Worm (Caenorhabditis elegans) whole organism, L2 larva: ENCODE results near the gene K08B12.1.

Experiments used
- aly-2 ChIP-seq: fragments of 150-350 bp; optimal IDR thresholded peaks from 2 replicates; lab custom pipeline; 2014; ENCODE audit warnings: missing biosample characterization, missing genetic modification characterization
- lin-13 ChIP-seq: fragments of 150-350 bp; optimal IDR thresholded peaks from 2 replicates; lab custom pipeline; 2014; ENCODE audit warnings: missing biosample characterization, missing genetic modification reagents, missing genetic modification characterization
- mab-5 ChIP-seq: fragments of 150-350 bp; optimal IDR thresholded peaks from 2 replicates; lab custom pipeline; 2014; ENCODE audit warnings: missing biosample characterization, missing genetic modification characterization
- nhr-11 ChIP-seq: fragments of 150-350 bp; optimal IDR thresholded peaks from 2 replicates; lab custom pipeline; 2014; ENCODE audit warnings: missing biosample characterization, missing genetic modification characterization
- ztf-11 ChIP-seq: sonication (generic microtip); optimal IDR thresholded peaks from 2 replicates; lab custom pipeline; 2017; ENCODE audit warnings: missing biosample characterization, missing genetic modification characterization

ce11 chrV:6225745-6226528, 33.2 kb upstream of the K08B12.1 start:
- TF ChIP-seq aly-2 (tag; lab: Kevin White, UChicago), result no peak
- TF ChIP-seq nhr-11 (tag; lab: Kevin White, UChicago), result no peak
- TF ChIP-seq mab-5, result peak; percentile 34
- TF ChIP-seq ztf-11, result no peak
- TF ChIP-seq lin-13 (GFP tag; lab: Kevin White, UChicago), result peak; percentile 74
